In genomic region chr2L:6488676-6489140, dm6 we compare ENCODE assay signal across 1 fruit fly cellular context.
TF ChIP-seq lines count a peak whose summit lies in the region.

Gene KFase (minus strand): TSS chr2L:6488756.
Gene epsilonCOP (plus strand): TSS chr2L:6489090.

TF ChIP-seq in whole organism, embryonic, 481 proteins besides CTCF, POLR2A, EP300 and RAD21 (continued from another document and continues in another):
- peak; percentile 46 for TF ChIP-seq CG4820 (GFP tag; optimal IDR thresholded peaks at IDR 0.05; lab: Kevin White, UChicago)
- peak; percentile 26; the same call in 1 of the 2 replicates for TF ChIP-seq H2.0 (GFP tag; IDR thresholded peaks at IDR 0.05; lab: Robert Waterston, UW)
- TF ChIP-seq nau (GFP tag; optimal IDR thresholded peaks at IDR 0.05; lab: Kevin White, UChicago), result no peak
- TF ChIP-seq hbn (GFP tag; IDR thresholded peaks at IDR 0.05; lab: Robert Waterston, UW; ENCODE audit: partially characterized antibody), result peak; percentile 70
- TF ChIP-seq sim (GFP tag; IDR thresholded peaks at IDR 0.05; lab: Robert Waterston, UW), result no peak
- peak; percentile 95 for TF ChIP-seq CG7745 (tag; optimal IDR thresholded peaks at IDR 0.05; lab: Kevin White, UChicago)
- TF ChIP-seq CG1647 (GFP tag; optimal IDR thresholded peaks at IDR 0.05; lab: Kevin White, UChicago), result peak; percentile 57
- peak; percentile 94 for TF ChIP-seq CG3281 (GFP tag; optimal IDR thresholded peaks at IDR 0.05; lab: Kevin White, UChicago)
- TF ChIP-seq trh (GFP tag; optimal IDR thresholded peaks at IDR 0.05; lab: Kevin White, UChicago), result no peak
- TF ChIP-seq CG17385 (GFP tag; optimal IDR thresholded peaks at IDR 0.05; lab: Kevin White, UChicago), result peak; percentile 53
- TF ChIP-seq B-H2 (GFP tag; optimal IDR thresholded peaks at IDR 0.05; lab: Kevin White, UChicago), result peak; percentile 39
- no peak for TF ChIP-seq abd-A (tag; optimal IDR thresholded peaks at IDR 0.05; lab: Kevin White, UChicago)
- TF ChIP-seq CG10959 (GFP tag; IDR thresholded peaks at IDR 0.05; lab: Robert Waterston, UW), result no peak
- TF ChIP-seq so (GFP tag; IDR thresholded peaks at IDR 0.05; lab: Robert Waterston, UW), result no peak
- TF ChIP-seq Med (GFP tag; lab: Kevin White, UChicago), result peak; percentile 94
- TF ChIP-seq prd (optimal IDR thresholded peaks at IDR 0.05; lab: Kevin White, UChicago), result no peak
- TF ChIP-seq prd (GFP tag; IDR thresholded peaks at IDR 0.05; lab: Robert Waterston, UW), result peak; percentile 41; the same call in 1 of the 3 replicates
- peak; percentile 80 for TF ChIP-seq lab (GFP tag; optimal IDR thresholded peaks at IDR 0.05; lab: Kevin White, UChicago)
- peak; percentile 74 for TF ChIP-seq sob (GFP tag; IDR thresholded peaks at IDR 0.05; lab: Robert Waterston, UW)
- peak; percentile 4 for TF ChIP-seq Elba2 (GFP tag; optimal IDR thresholded peaks at IDR 0.05; lab: Kevin White, UChicago)
- TF ChIP-seq CG2202 (tag; optimal IDR thresholded peaks at IDR 0.05; lab: Kevin White, UChicago), result no peak
- peak; percentile 22 for TF ChIP-seq nerfin-1 (tag; optimal IDR thresholded peaks at IDR 0.05; lab: Kevin White, UChicago)
- TF ChIP-seq CG13287 (GFP tag; IDR thresholded peaks at IDR 0.05; lab: Robert Waterston, UW; ENCODE audit: partially characterized antibody), result peak; percentile 91
- no peak for TF ChIP-seq CG8765 (GFP tag; IDR thresholded peaks at IDR 0.05; lab: Robert Waterston, UW)
- peak; percentile 80; the same call in 2 of the 3 replicates for TF ChIP-seq CG17361 (GFP tag; IDR thresholded peaks at IDR 0.05; lab: Robert Waterston, UW)
- TF ChIP-seq Opbp (GFP tag; IDR thresholded peaks at IDR 0.05; lab: Robert Waterston, UW; ENCODE audit: partially characterized antibody), result peak; percentile 75; the same call in 2 of the 3 replicates
- TF ChIP-seq ewg (GFP tag; optimal IDR thresholded peaks at IDR 0.05; lab: Kevin White, UChicago), result no peak
- no peak for TF ChIP-seq mld (GFP tag; IDR thresholded peaks at IDR 0.05; lab: Robert Waterston, UW; ENCODE audit: partially characterized antibody)
- TF ChIP-seq peb (GFP tag; IDR thresholded peaks at IDR 0.05; lab: Robert Waterston, UW), result no peak
- TF ChIP-seq CG1792 (GFP tag; optimal IDR thresholded peaks at IDR 0.05; lab: Kevin White, UChicago), result peak; percentile 40
- peak; percentile 53 for TF ChIP-seq sqz (GFP tag; optimal IDR thresholded peaks at IDR 0.05; lab: Kevin White, UChicago)
- no peak for TF ChIP-seq Lpt (GFP tag; optimal IDR thresholded peaks at IDR 0.05; lab: Kevin White, UChicago)
- TF ChIP-seq pfk (GFP tag; optimal IDR thresholded peaks at IDR 0.05; lab: Kevin White, UChicago), result no peak
- TF ChIP-seq Ravus (GFP tag; IDR thresholded peaks at IDR 0.05; lab: Robert Waterston, UW), result no peak
- no peak for TF ChIP-seq p53 (GFP tag; optimal IDR thresholded peaks at IDR 0.05; lab: Kevin White, UChicago)
- TF ChIP-seq CG14667 (GFP tag; IDR thresholded peaks at IDR 0.05; lab: Robert Waterston, UW), result no peak
- TF ChIP-seq CG43689 (GFP tag; IDR thresholded peaks at IDR 0.05; lab: Robert Waterston, UW), result no peak
- 0 out of 3 replicates have a peak, but pooled peaks have one; percentile 26 for TF ChIP-seq ase (GFP tag; IDR thresholded peaks at IDR 0.05; lab: Robert Waterston, UW)
- no peak for TF ChIP-seq sens-2 (GFP tag; IDR thresholded peaks at IDR 0.05; lab: Robert Waterston, UW)
- no peak for TF ChIP-seq CG8478 (optimal IDR thresholded peaks at IDR 0.05; lab: Kevin White, UChicago)
- TF ChIP-seq wdn (GFP tag; IDR thresholded peaks at IDR 0.05; lab: Robert Waterston, UW), result no peak
- no peak for TF ChIP-seq Gsc (GFP tag; IDR thresholded peaks at IDR 0.05; lab: Robert Waterston, UW)
- TF ChIP-seq CG10543 (GFP tag; optimal IDR thresholded peaks at IDR 0.05; lab: Kevin White, UChicago), result peak; percentile 59
- no peak for TF ChIP-seq bigmax (GFP tag; optimal IDR thresholded peaks at IDR 0.05; lab: Kevin White, UChicago)
- peak; percentile 38 for TF ChIP-seq CG18476 (GFP tag; optimal IDR thresholded peaks at IDR 0.05; lab: Kevin White, UChicago)
- no peak for TF ChIP-seq CG6854 (GFP tag; optimal IDR thresholded peaks at IDR 0.05; lab: Kevin White, UChicago)
- TF ChIP-seq CG7271 (tag; optimal IDR thresholded peaks at IDR 0.05; lab: Kevin White, UChicago), result peak; percentile 17
- no peak for TF ChIP-seq CG32767 (GFP tag; IDR thresholded peaks at IDR 0.05; lab: Robert Waterston, UW)
- no peak for TF ChIP-seq sisA (GFP tag; IDR thresholded peaks at IDR 0.05; lab: Robert Waterston, UW)
- no peak for TF ChIP-seq CG3838 (GFP tag; optimal IDR thresholded peaks at IDR 0.05; lab: Kevin White, UChicago)
- TF ChIP-seq Dref (GFP tag; IDR thresholded peaks at IDR 0.05; lab: Robert Waterston, UW), result peak; percentile 85
- peak; percentile 16 for TF ChIP-seq Antp (GFP tag; optimal IDR thresholded peaks at IDR 0.05; lab: Kevin White, UChicago)
- TF ChIP-seq Scr (GFP tag; IDR thresholded peaks at IDR 0.05; lab: Robert Waterston, UW; ENCODE audit: partially characterized antibody), result peak; percentile 73
- TF ChIP-seq dysf (GFP tag; IDR thresholded peaks at IDR 0.05; lab: Robert Waterston, UW), result no peak
- TF ChIP-seq pb (GFP tag; optimal IDR thresholded peaks at IDR 0.05; lab: Kevin White, UChicago), result peak; percentile 61
- peak; percentile 40 for TF ChIP-seq sima (GFP tag; optimal IDR thresholded peaks at IDR 0.05; lab: Kevin White, UChicago)
- TF ChIP-seq Meics (GFP tag; optimal IDR thresholded peaks at IDR 0.05; lab: Kevin White, UChicago), result peak; percentile 69
- TF ChIP-seq NC2α (GFP tag; optimal IDR thresholded peaks at IDR 0.05; lab: Kevin White, UChicago), result no peak
- peak; percentile 38 for TF ChIP-seq fu2 (GFP tag; optimal IDR thresholded peaks at IDR 0.05; lab: Kevin White, UChicago)
- TF ChIP-seq CG11093 (GFP tag; IDR thresholded peaks at IDR 0.05; lab: Robert Waterston, UW), result 0 out of 3 replicates have a peak, but pooled peaks have one; percentile 12
- TF ChIP-seq tio (GFP tag; optimal IDR thresholded peaks at IDR 0.05; lab: Kevin White, UChicago), result no peak
- 0 out of 2 replicates have a peak, but pooled peaks have one; percentile 30 for TF ChIP-seq rib (GFP tag; IDR thresholded peaks at IDR 0.05; lab: Robert Waterston, UW)
- TF ChIP-seq CG7357 (GFP tag; IDR thresholded peaks at IDR 0.05; lab: Robert Waterston, UW), result no peak
- peak; percentile 43 for TF ChIP-seq Sin3A (optimal IDR thresholded peaks at IDR 0.05; lab: Kevin White, UChicago)
- no peak for TF ChIP-seq H15 (GFP tag; IDR thresholded peaks at IDR 0.05; lab: Robert Waterston, UW)
- no peak for TF ChIP-seq bowl (GFP tag; IDR thresholded peaks at IDR 0.05; lab: Robert Waterston, UW)
- TF ChIP-seq Six4 (GFP tag; optimal IDR thresholded peaks at IDR 0.05; lab: Kevin White, UChicago), result no peak
- peak; percentile 9 for TF ChIP-seq CG3407 (GFP tag; optimal IDR thresholded peaks at IDR 0.05; lab: Kevin White, UChicago)
- TF ChIP-seq crol (GFP tag; IDR thresholded peaks at IDR 0.05; lab: Robert Waterston, UW), result no peak
- no peak for TF ChIP-seq CG4282 (GFP tag; optimal IDR thresholded peaks at IDR 0.05; lab: Kevin White, UChicago)
- TF ChIP-seq cato (GFP tag; optimal IDR thresholded peaks at IDR 0.05; lab: Kevin White, UChicago; ENCODE audit: borderline replicate concordance), result no peak
- TF ChIP-seq CG2712 (tag; optimal IDR thresholded peaks at IDR 0.05; lab: Kevin White, UChicago), result peak; percentile 72
- no peak for TF ChIP-seq TFAM (GFP tag; optimal IDR thresholded peaks at IDR 0.05; lab: Kevin White, UChicago)
- TF ChIP-seq shn (GFP tag; optimal IDR thresholded peaks at IDR 0.05; lab: Kevin White, UChicago), result peak; percentile 34
- TF ChIP-seq CG30020 (tag; optimal IDR thresholded peaks at IDR 0.05; lab: Kevin White, UChicago), result peak; percentile 64
- no peak for TF ChIP-seq CG6272 (GFP tag; IDR thresholded peaks at IDR 0.05; lab: Robert Waterston, UW)
- TF ChIP-seq Mrtf (GFP tag; IDR thresholded peaks at IDR 0.05; lab: Robert Waterston, UW), result no peak
- TF ChIP-seq onecut (GFP tag; IDR thresholded peaks at IDR 0.05; lab: Robert Waterston, UW), result no peak
- TF ChIP-seq zfh1 (GFP tag; IDR thresholded peaks at IDR 0.05; lab: Robert Waterston, UW), result no peak
- no peak for TF ChIP-seq CG1024 (GFP tag; IDR thresholded peaks at IDR 0.05; lab: Robert Waterston, UW)
- TF ChIP-seq CG16815 (GFP tag; optimal IDR thresholded peaks at IDR 0.05; lab: Kevin White, UChicago), result no peak
- peak; percentile 39 for TF ChIP-seq slou (GFP tag; optimal IDR thresholded peaks at IDR 0.05; lab: Kevin White, UChicago)
- TF ChIP-seq sd (tag; optimal IDR thresholded peaks at IDR 0.05; lab: Kevin White, UChicago), result peak; percentile 63
- TF ChIP-seq CG30431 (GFP tag; optimal IDR thresholded peaks at IDR 0.05; lab: Kevin White, UChicago), result no peak
- no peak for TF ChIP-seq CG1832 (GFP tag; optimal IDR thresholded peaks at IDR 0.05; lab: Kevin White, UChicago)
- peak; percentile 79 for TF ChIP-seq CG2120 (GFP tag; optimal IDR thresholded peaks at IDR 0.05; lab: Kevin White, UChicago)
- no peak for TF ChIP-seq CG1529 (GFP tag; optimal IDR thresholded peaks at IDR 0.05; lab: Kevin White, UChicago)
- TF ChIP-seq slp2 (GFP tag; optimal IDR thresholded peaks at IDR 0.05; lab: Kevin White, UChicago), result no peak
- TF ChIP-seq CG15696 (tag; optimal IDR thresholded peaks at IDR 0.05; lab: Kevin White, UChicago), result peak; percentile 41
- TF ChIP-seq Fer1 (GFP tag; optimal IDR thresholded peaks at IDR 0.05; lab: Kevin White, UChicago), result peak; percentile 74
- peak; percentile 59 for TF ChIP-seq bcd (GFP tag; optimal IDR thresholded peaks at IDR 0.05; lab: Kevin White, UChicago)
- TF ChIP-seq CG17829 (tag; optimal IDR thresholded peaks at IDR 0.05; lab: Kevin White, UChicago), result peak; percentile 74
- 0 out of 2 replicates have a peak, but pooled peaks have one; percentile 23 for TF ChIP-seq CG11247 (GFP tag; IDR thresholded peaks at IDR 0.05; lab: Robert Waterston, UW)
- TF ChIP-seq MBD-R2 (GFP tag; IDR thresholded peaks at IDR 0.05; lab: Robert Waterston, UW), result peak; percentile 44; the same call in 1 of the 2 replicates
- peak; percentile 55 for TF ChIP-seq Dp (GFP tag; optimal IDR thresholded peaks at IDR 0.05; lab: Kevin White, UChicago)
- no peak for TF ChIP-seq hkb (optimal IDR thresholded peaks at IDR 0.05; lab: Kevin White, UChicago)
- peak; percentile 70 for TF ChIP-seq hkb (GFP tag; IDR thresholded peaks at IDR 0.05; lab: Robert Waterston, UW)
- peak; percentile 50 for TF ChIP-seq mam (GFP tag; optimal IDR thresholded peaks at IDR 0.05; lab: Kevin White, UChicago)
- peak; percentile 29 for TF ChIP-seq Fer2 (tag; optimal IDR thresholded peaks at IDR 0.05; lab: Kevin White, UChicago)
- no peak for TF ChIP-seq Poxn (GFP tag; IDR thresholded peaks at IDR 0.05; lab: Robert Waterston, UW)
- TF ChIP-seq gfzf (GFP tag; optimal IDR thresholded peaks at IDR 0.05; lab: Kevin White, UChicago), result peak; percentile 59
- TF ChIP-seq ac (GFP tag; optimal IDR thresholded peaks at IDR 0.05; lab: Kevin White, UChicago), result no peak
- TF ChIP-seq stc (GFP tag; IDR thresholded peaks at IDR 0.05; lab: Robert Waterston, UW), result no peak
- TF ChIP-seq Taf1 (GFP tag; IDR thresholded peaks at IDR 0.05; lab: Robert Waterston, UW), result no peak
- peak; percentile 62; the same call in 1 of the 2 replicates for TF ChIP-seq bbx (GFP tag; IDR thresholded peaks at IDR 0.05; lab: Robert Waterston, UW; ENCODE audit: partially characterized antibody)
- peak; percentile 51 for TF ChIP-seq Hr3 (GFP tag; optimal IDR thresholded peaks at IDR 0.05; lab: Kevin White, UChicago)
- peak; percentile 22 for TF ChIP-seq CG11398 (GFP tag; optimal IDR thresholded peaks at IDR 0.05; lab: Kevin White, UChicago)
- TF ChIP-seq Ets97D (GFP tag; optimal IDR thresholded peaks at IDR 0.05; lab: Kevin White, UChicago), result peak; percentile 98
- TF ChIP-seq Dll (GFP tag; IDR thresholded peaks at IDR 0.05; lab: Robert Waterston, UW; ENCODE audit: partially characterized antibody), result peak; percentile 76; the same call in 3 of the 4 replicates
- no peak for TF ChIP-seq HLHmδ (GFP tag; optimal IDR thresholded peaks at IDR 0.05; lab: Kevin White, UChicago)
- TF ChIP-seq B-H1 (GFP tag; IDR thresholded peaks at IDR 0.05; lab: Robert Waterston, UW), result no peak
- TF ChIP-seq CG11723 (GFP tag; optimal IDR thresholded peaks at IDR 0.05; lab: Kevin White, UChicago), result no peak
- no peak for TF ChIP-seq croc (GFP tag; conservative IDR thresholded peaks at IDR 0.05; lab: Robert Waterston, UW)
- TF ChIP-seq gcm2 (GFP tag; optimal IDR thresholded peaks at IDR 0.05; lab: Kevin White, UChicago), result no peak
- no peak for TF ChIP-seq CG11695 (GFP tag; IDR thresholded peaks at IDR 0.05; lab: Robert Waterston, UW)
- TF ChIP-seq CG11085 (GFP tag; IDR thresholded peaks at IDR 0.05; lab: Robert Waterston, UW), result 0 out of 2 replicates have a peak, but pooled peaks have one; percentile 6
- no peak for TF ChIP-seq CG11504 (tag; optimal IDR thresholded peaks at IDR 0.05; lab: Kevin White, UChicago)
- TF ChIP-seq CG4617 (GFP tag; optimal IDR thresholded peaks at IDR 0.05; lab: Kevin White, UChicago; ENCODE audit: borderline replicate concordance), result peak; percentile 42
- peak; percentile 57; the same call in 1 of the 2 replicates for TF ChIP-seq tna (GFP tag; IDR thresholded peaks at IDR 0.05; lab: Robert Waterston, UW; ENCODE audit: partially characterized antibody)
- no peak for TF ChIP-seq tup (GFP tag; optimal IDR thresholded peaks at IDR 0.05; lab: Kevin White, UChicago)
- peak; percentile 86 for TF ChIP-seq sna (GFP tag; IDR thresholded peaks at IDR 0.05; lab: Robert Waterston, UW; ENCODE audit: partially characterized antibody)
- peak; percentile 58 for TF ChIP-seq gsb-n (tag; optimal IDR thresholded peaks at IDR 0.05; lab: Kevin White, UChicago)
- peak; percentile 60 for TF ChIP-seq caup (GFP tag; optimal IDR thresholded peaks at IDR 0.05; lab: Kevin White, UChicago; ENCODE audit: severe bottlenecking)
- TF ChIP-seq NfI (GFP tag; optimal IDR thresholded peaks at IDR 0.05; lab: Kevin White, UChicago), result peak; percentile 62
- TF ChIP-seq jigr1 (GFP tag; IDR thresholded peaks at IDR 0.05; lab: Robert Waterston, UW), result peak; percentile 59; the same call in 1 of the 3 replicates
- TF ChIP-seq zen (tag; optimal IDR thresholded peaks at IDR 0.05; lab: Kevin White, UChicago), result peak; percentile 86
- no peak for TF ChIP-seq Trl (optimal IDR thresholded peaks at IDR 0.05; lab: Kevin White, UChicago)
- TF ChIP-seq Trl (GFP tag; optimal IDR thresholded peaks at IDR 0.05; lab: Kevin White, UChicago), result peak; percentile 79
- no peak for TF ChIP-seq cad (GFP tag; optimal IDR thresholded peaks at IDR 0.05; lab: Kevin White, UChicago)
- TF ChIP-seq CG12391 (tag; optimal IDR thresholded peaks at IDR 0.05; lab: Kevin White, UChicago), result peak; percentile 70
- no peak for TF ChIP-seq CG32772 (GFP tag; IDR thresholded peaks at IDR 0.05; lab: Robert Waterston, UW)
- peak; percentile 62 for TF ChIP-seq CHES-1-like (GFP tag; optimal IDR thresholded peaks at IDR 0.05; lab: Kevin White, UChicago)
